Worm (Caenorhabditis elegans) whole organism, young adult: ENCODE results near the gene math-37.

Source experiments
- B0019.2 ChIP-seq: fragments of 200-800 bp; sonication (Bioruptor generic); conservative IDR thresholded peaks from 2 replicates; pipeline ENCODE4 v1.3.6; 2022; ENCODE audit warnings: missing genetic modification reagents, missing genetic modification characterization, missing compliant biosample characterization
- F49E8.2 ChIP-seq: sonication (generic microtip); optimal IDR thresholded peaks from 3 replicates; lab custom pipeline; 2017; ENCODE audit warnings: missing genetic modification characterization, mild to moderate bottlenecking, missing compliant biosample characterization, antibody characterized with exemption, moderate library complexity; ENCODE audit not compliant: insufficient read depth
- F52B5.7 ChIP-seq: sonication (generic microtip); optimal IDR thresholded peaks from 2 replicates; lab custom pipeline; 2016; ENCODE audit warnings: mild to moderate bottlenecking, missing genetic modification characterization, missing compliant biosample characterization
- F57C9.4 ChIP-seq: sonication (generic microtip); optimal IDR thresholded peaks from 2 replicates; lab custom pipeline; 2017; ENCODE audit warnings: mild to moderate bottlenecking, missing genetic modification characterization, missing compliant biosample characterization
- K11D2.4 ChIP-seq: fragments of 200-800 bp; sonication (Bioruptor generic); IDR thresholded peaks from 2 replicates; pipeline ENCODE4 v1.3.6; 2022; ENCODE audit warnings: missing genetic modification reagents, missing genetic modification characterization, missing compliant biosample characterization
- ZK185.1 ChIP-seq: sonication (generic microtip); optimal IDR thresholded peaks from 2 replicates; lab custom pipeline; 2016; ENCODE audit warnings: mild to moderate bottlenecking, missing genetic modification characterization, missing compliant biosample characterization; ENCODE audit not compliant: poor library complexity, severe bottlenecking
- ama-1 ChIP-seq, 3 experiments: fragments of 150-350 bp in 1 of 3; sonication (generic microtip) in 2 of 3; optimal IDR thresholded peaks; 2 replicates each; lab custom pipeline; 2014 to 2018; ENCODE audit warnings: missing biosample characterization in 2 of 3, missing genetic modification characterization in 2 of 3, missing genetic modification reagents in 2 of 3
- aptf-3 ChIP-seq: fragments of 200-800 bp; sonication (Bioruptor generic); IDR thresholded peaks from 2 replicates; pipeline ENCODE4 v1.3.6; 2022; ENCODE audit warnings: missing genetic modification characterization, missing compliant biosample characterization
- athp-1 ChIP-seq: sonication (generic microtip); optimal IDR thresholded peaks from 2 replicates; lab custom pipeline; 2017; ENCODE audit warnings: mild to moderate bottlenecking, missing genetic modification characterization, missing compliant biosample characterization
- bed-1 ChIP-seq: fragments of 200-800 bp; sonication (Bioruptor generic); IDR thresholded peaks from 2 replicates; pipeline ENCODE4 v1.3.6; 2022; ENCODE audit warnings: missing genetic modification reagents, missing genetic modification characterization, missing compliant biosample characterization
- bed-2 ChIP-seq: fragments of 200-800 bp; sonication (Bioruptor generic); IDR thresholded peaks from 2 replicates; pipeline ENCODE4 v1.3.6; 2022; ENCODE audit warnings: missing genetic modification reagents, missing genetic modification characterization, missing compliant biosample characterization
- cebp-1 ChIP-seq, 2 experiments: fragments of 200-800 bp in 1 of 2; sonication (Bioruptor generic) in 1 of 2; sonication (generic microtip) in 1 of 2; IDR thresholded peaks in 1 of 2; optimal IDR thresholded peaks in 1 of 2; 2 replicates each; pipeline versions ENCODE4 v1.3.6 to Lab custom; 2017 to 2022; ENCODE audit warnings: missing compliant biosample characterization in 2 of 2, missing genetic modification characterization in 2 of 2, mild to moderate bottlenecking in 1 of 2, missing genetic modification reagents in 1 of 2, moderate library complexity in 1 of 2
- ceh-100 ChIP-seq: fragments of 200-800 bp; sonication (Bioruptor generic); IDR thresholded peaks from 2 replicates; pipeline ENCODE4 v1.3.6; 2022; ENCODE audit warnings: missing genetic modification reagents, missing genetic modification characterization, missing compliant biosample characterization
- ceh-27 ChIP-seq: fragments of 200-800 bp; sonication (Bioruptor generic); optimal IDR thresholded peaks from 2 replicates; lab custom pipeline; 2018; ENCODE audit warnings: mild to moderate bottlenecking, missing genetic modification characterization, moderate library complexity, missing compliant biosample characterization
- ceh-79 ChIP-seq: sonication (generic microtip); optimal IDR thresholded peaks from 2 replicates; lab custom pipeline; 2017; ENCODE audit warnings: mild to moderate bottlenecking, missing genetic modification characterization, missing compliant biosample characterization
- ceh-91 ChIP-seq: fragments of 200-800 bp; sonication (Bioruptor generic); IDR thresholded peaks from 2 replicates; pipeline ENCODE4 v1.3.6; 2022; ENCODE audit warnings: missing genetic modification reagents, missing genetic modification characterization, missing compliant biosample characterization
- dpl-1 ChIP-seq: fragments of 150-350 bp; optimal IDR thresholded peaks from 2 replicates; lab custom pipeline; 2014; ENCODE audit warnings: missing biosample characterization, missing genetic modification reagents, missing genetic modification characterization
- efl-1 ChIP-seq: fragments of 150-350 bp; optimal IDR thresholded peaks from 2 replicates; lab custom pipeline; 2014; ENCODE audit warnings: missing biosample characterization, missing genetic modification reagents, missing genetic modification characterization
- egl-18 ChIP-seq: fragments of 200-800 bp; sonication (Bioruptor generic); IDR thresholded peaks from 2 replicates; pipeline ENCODE4 v1.3.6; 2022; ENCODE audit warnings: missing genetic modification reagents, missing genetic modification characterization, missing compliant biosample characterization
- egl-44 ChIP-seq: fragments of 200-800 bp; sonication (Bioruptor generic); IDR thresholded peaks from 2 replicates; pipeline ENCODE4 v1.3.6; 2022; ENCODE audit warnings: missing genetic modification reagents, missing genetic modification characterization, missing compliant biosample characterization
- ets-4 ChIP-seq: fragments of 200-800 bp; sonication (Bioruptor generic); optimal IDR thresholded peaks from 2 replicates; lab custom pipeline; 2018; ENCODE audit warnings: mild to moderate bottlenecking, missing genetic modification characterization, missing compliant biosample characterization
- hlh-12 ChIP-seq: sonication (generic microtip); optimal IDR thresholded peaks from 2 replicates; lab custom pipeline; 2016; ENCODE audit warnings: missing genetic modification characterization, missing compliant biosample characterization
- hmg-1.2 ChIP-seq: fragments of 200-800 bp; sonication (Bioruptor generic); IDR thresholded peaks from 2 replicates; pipeline ENCODE4 v1.3.6; 2022; ENCODE audit warnings: missing genetic modification reagents, missing genetic modification characterization, missing compliant biosample characterization
- lin-26 ChIP-seq: fragments of 200-800 bp; sonication (Bioruptor generic); IDR thresholded peaks from 2 replicates; pipeline ENCODE4 v1.3.6; 2022; ENCODE audit warnings: missing genetic modification reagents, missing genetic modification characterization, missing compliant biosample characterization
- lin-40 ChIP-seq: sonication (generic microtip); optimal IDR thresholded peaks from 2 replicates; lab custom pipeline; 2016; ENCODE audit warnings: missing genetic modification characterization, mild to moderate bottlenecking, missing compliant biosample characterization, missing genotype, missing genetic modification reagents
- lir-1 ChIP-seq: fragments of 200-800 bp; sonication (Bioruptor generic); conservative IDR thresholded peaks from 2 replicates; pipeline ENCODE4 v1.3.6; 2022; ENCODE audit warnings: missing genetic modification reagents, missing genetic modification characterization, missing compliant biosample characterization
- lsy-27 ChIP-seq: sonication (generic microtip); optimal IDR thresholded peaks from 2 replicates; lab custom pipeline; 2017; ENCODE audit warnings: missing genetic modification characterization, mild to moderate bottlenecking, missing compliant biosample characterization, antibody characterized with exemption, missing genotype, borderline replicate concordance; ENCODE audit not compliant: insufficient read depth
- madf-3 ChIP-seq: fragments of 200-800 bp; sonication (Bioruptor generic); IDR thresholded peaks from 2 replicates; pipeline ENCODE4 v1.3.6; 2022; ENCODE audit warnings: missing genetic modification reagents, missing genetic modification characterization, missing compliant biosample characterization
- mcd-1 ChIP-seq: fragments of 200-800 bp; sonication (Bioruptor generic); IDR thresholded peaks from 2 replicates; pipeline ENCODE4 v1.3.6; 2022; ENCODE audit warnings: missing genetic modification reagents, missing genetic modification characterization, missing compliant biosample characterization
- nfya-1 ChIP-seq: sonication (generic microtip); optimal IDR thresholded peaks from 2 replicates; lab custom pipeline; 2017; ENCODE audit warnings: antibody characterized with exemption, missing compliant biosample characterization, missing genetic modification characterization, borderline replicate concordance; ENCODE audit not compliant: insufficient read depth
- nfya-2 ChIP-seq: fragments of 200-800 bp; sonication (Bioruptor generic); IDR thresholded peaks from 2 replicates; pipeline ENCODE4 v1.3.6; 2022; ENCODE audit warnings: missing genetic modification reagents, missing genetic modification characterization, missing compliant biosample characterization
- nhr-80 ChIP-seq: sonication (generic microtip); optimal IDR thresholded peaks from 2 replicates; lab custom pipeline; 2016; ENCODE audit warnings: missing genetic modification characterization, missing compliant biosample characterization
- pbrm-1 ChIP-seq: fragments of 200-800 bp; sonication (Bioruptor generic); IDR thresholded peaks from 2 replicates; pipeline ENCODE4 v1.3.6; 2022; ENCODE audit warnings: missing genetic modification reagents, missing genetic modification characterization, missing compliant biosample characterization
- repo-1 ChIP-seq: sonication (generic microtip); optimal IDR thresholded peaks from 2 replicates; lab custom pipeline; 2017; ENCODE audit warnings: mild to moderate bottlenecking, missing genetic modification characterization, missing compliant biosample characterization
- sea-2 ChIP-seq: fragments of 200-800 bp; sonication (Bioruptor generic); IDR thresholded peaks from 2 replicates; pipeline ENCODE4 v1.3.6; 2022; ENCODE audit warnings: missing genetic modification characterization, missing compliant biosample characterization
- snpc-1.1 ChIP-seq: sonication (generic microtip); optimal IDR thresholded peaks from 2 replicates; lab custom pipeline; 2017; ENCODE audit warnings: missing genetic modification characterization, mild to moderate bottlenecking, missing compliant biosample characterization, antibody characterized with exemption, moderate library complexity, missing genotype, missing genetic modification reagents; ENCODE audit not compliant: insufficient read depth
- snpc-3.4 ChIP-seq: sonication (generic microtip); optimal IDR thresholded peaks from 2 replicates; lab custom pipeline; 2017; ENCODE audit warnings: missing genetic modification characterization, mild to moderate bottlenecking, missing compliant biosample characterization, antibody characterized with exemption, moderate library complexity, missing genotype, missing genetic modification reagents
- ztf-22 ChIP-seq: fragments of 200-800 bp; sonication (Bioruptor generic); optimal IDR thresholded peaks from 2 replicates; lab custom pipeline; 2018; ENCODE audit warnings: mild to moderate bottlenecking, missing genetic modification characterization, moderate library complexity, missing compliant biosample characterization

The math-37 gene

DNA sequence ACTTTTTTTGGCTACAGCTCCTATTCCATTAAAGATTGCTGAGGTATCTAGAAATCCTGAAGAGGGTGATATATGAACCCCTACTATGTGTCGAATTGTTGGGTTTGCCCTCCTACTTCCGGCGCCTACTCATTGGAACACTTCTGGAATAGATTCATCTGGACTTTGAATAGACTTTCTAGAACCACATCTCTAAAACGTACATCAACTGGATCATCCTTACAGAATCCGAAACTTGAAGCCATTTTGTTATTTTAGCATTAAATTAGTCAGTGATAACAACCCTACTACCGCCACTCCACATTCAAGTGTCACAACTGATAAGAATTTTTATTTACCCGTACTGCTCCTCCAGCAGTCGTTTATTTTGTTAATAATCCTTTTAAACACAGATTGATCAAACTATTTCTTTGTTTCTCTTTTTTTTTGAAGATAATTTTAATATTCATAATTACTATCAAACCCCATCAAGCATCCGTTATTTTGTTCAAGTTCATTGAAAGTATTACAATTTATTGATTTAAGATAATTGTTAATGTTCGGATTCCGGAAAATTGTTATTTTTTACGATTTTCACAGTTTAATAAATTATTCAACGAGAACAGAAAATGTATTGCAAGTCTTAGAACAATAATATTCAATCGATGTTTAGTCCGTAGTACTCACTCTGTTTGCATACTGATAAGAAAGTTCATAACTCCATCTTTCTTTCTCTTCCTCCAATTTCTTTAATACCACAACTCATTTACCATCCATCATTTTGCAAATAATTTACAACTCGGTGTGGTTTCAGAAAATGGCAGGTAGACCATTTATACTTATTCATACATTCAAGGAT, 22.6 kb downstream of the math-37 start, which contains the start of gene math-42:
Gene math-42 (plus strand): TSS at position 788 of the 838 bp plus-strand sequence.
- TF ChIP-seq nfya-2 (no peak), nhr-80 (tag; lab: Kevin White, UChicago) (peak; percentile 27), mcd-1 (GFP tag; lab: Robert Waterston, UW) (no peak), egl-44 (no peak), cebp-1 (GFP tag; IDR thresholded peaks at IDR 0.05; lab: Robert Waterston, UW) (no peak), cebp-1 (tag; optimal IDR thresholded peaks at IDR 0.05; lab: Kevin White, UChicago) (no peak), nfya-1 (no peak), bed-1 (no peak)

ce11 chrII:2094924-2095650, 26.9 kb downstream of the math-37 start, which contains the start of gene T16A1.2:
T16A1.2 (plus strand) TSS chrII:2095600.
- TF ChIP-seq pbrm-1 (GFP tag; lab: Robert Waterston, UW) (no peak), dpl-1 (GFP tag; lab: Kevin White, UChicago) (no peak), madf-3 (GFP tag; lab: Robert Waterston, UW) (no peak), athp-1 (no peak), sea-2 (no peak), lin-26 (GFP tag; lab: Robert Waterston, UW) (no peak), efl-1 (no peak), snpc-1.1 (tag; lab: Kevin White, UChicago) (no peak), F49E8.2 (tag; lab: Kevin White, UChicago) (no peak), bed-2 (GFP tag; lab: Robert Waterston, UW) (no peak), ets-4 (GFP tag; lab: Kevin White, UChicago) (no peak), ceh-91 (no peak), ztf-22 (no peak), repo-1 (tag; lab: Kevin White, UChicago) (no peak), hlh-12 (tag; lab: Kevin White, UChicago) (no peak), egl-18 (no peak), lsy-27 (no peak), lin-40 (tag; lab: Kevin White, UChicago) (no peak)

ce11 chrII:2093456-2093926, 28.5 kb downstream of the math-37 start, which contains the start of gene fbxb-37:
fbxb-37 (minus strand) TSS chrII:2093876.
- TF ChIP-seq nfya-1 = no peak
- no peak for TF ChIP-seq ceh-100 (GFP tag; lab: Robert Waterston, UW)
- TF ChIP-seq ZK185.1 (tag; lab: Kevin White, UChicago) = no peak
- TF ChIP-seq snpc-3.4 (tag; lab: Kevin White, UChicago) = no peak
- TF ChIP-seq F52B5.7 (tag; lab: Kevin White, UChicago) = no peak
- TF ChIP-seq egl-44 = no peak

- TF ChIP-seq B0019.2 (GFP tag; lab: Robert Waterston, UW) (no peak), ceh-79 (tag; lab: Kevin White, UChicago) (no peak), hmg-1.2 (GFP tag; lab: Robert Waterston, UW) (no peak), K11D2.4 (GFP tag; lab: Robert Waterston, UW) (no peak), ama-1 (optimal IDR thresholded peaks at IDR 0.05; lab: Kevin White, UChicago) (no peak), ama-1 (GFP tag; optimal IDR thresholded peaks at IDR 0.05; lab: Kevin White, UChicago) (no peak), lir-1 (GFP tag; lab: Robert Waterston, UW) (no peak), aptf-3 (GFP tag; lab: Robert Waterston, UW) (no peak), ceh-27 (GFP tag; lab: Kevin White, UChicago) (no peak), F57C9.4 (tag; lab: Kevin White, UChicago) (no peak)
These were observed 30.0 kb downstream of the math-37 start, which contains the start of gene T16A1.10 for ce11 chrII:2091972-2092371. T16A1.10 (minus strand) TSS chrII:2092094.
